Worm (Caenorhabditis elegans): ENCODE measurements around the gene ccm-2.

DNA sequence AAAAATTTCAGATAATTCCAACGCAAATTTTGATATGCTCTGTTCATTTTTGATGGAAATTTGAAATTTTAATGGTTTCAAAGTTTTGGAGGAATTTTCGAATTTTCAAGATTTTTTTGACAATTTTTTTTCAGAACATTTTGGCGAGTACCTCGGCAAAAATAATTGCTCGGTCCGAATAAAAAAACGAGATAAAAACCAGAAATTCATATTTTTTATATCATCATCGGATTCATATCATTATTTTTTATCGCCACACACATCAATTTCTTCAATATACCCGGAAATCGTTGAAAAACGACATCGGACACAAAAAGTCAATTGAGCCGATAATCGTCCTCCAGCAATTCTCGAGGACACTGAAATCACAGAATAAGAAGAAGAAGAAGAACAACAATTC, 42.7 kb upstream of the ccm-2 start:
- TF ChIP-seq hmg-4 (GFP tag; optimal IDR thresholded peaks at IDR 0.05) (no peak), tbx-11 (GFP tag; IDR thresholded peaks at IDR 0.05) (no peak), ceh-13 (GFP tag; optimal IDR thresholded peaks at IDR 0.05) (no peak), tbx-37 (GFP tag; conservative IDR thresholded peaks at IDR 0.05) (no peak), sea-1 (GFP tag; conservative IDR thresholded peaks at IDR 0.05) (no peak), flt-1 (GFP tag; IDR thresholded peaks at IDR 0.05) (no peak), ama-1 (optimal IDR thresholded peaks at IDR 0.05) (no peak)
